Worm (Caenorhabditis elegans) whole organism, young adult: ENCODE data around the gene Y67D8B.5.
A peak's percentile ranks its signal among the peaks of the same experiment; 100 is the strongest.

Experiments
- B0035.1 ChIP-seq: sonication (generic microtip); optimal IDR thresholded peaks from 2 replicates; lab custom pipeline; 2016; ENCODE audit warnings: missing genetic modification characterization, mild to moderate bottlenecking, missing compliant biosample characterization, missing genotype, missing genetic modification reagents
- C06A6.2 ChIP-seq: fragments of 200-800 bp; sonication (Bioruptor generic); conservative IDR thresholded peaks from 2 replicates; pipeline ENCODE4 v1.3.6; 2022; ENCODE audit warnings: missing genetic modification characterization, missing compliant biosample characterization
- C17E4.6 ChIP-seq: fragments of 200-800 bp; sonication (Bioruptor generic); IDR thresholded peaks from 2 replicates; pipeline ENCODE4 v1.3.6; 2022; ENCODE audit warnings: missing genetic modification reagents, missing genetic modification characterization, missing compliant biosample characterization
- F10E7.11 ChIP-seq: sonication (generic microtip); optimal IDR thresholded peaks from 2 replicates; lab custom pipeline; 2017; ENCODE audit warnings: mild to moderate bottlenecking, missing genetic modification characterization, moderate library complexity, missing compliant biosample characterization
- F22D6.2 ChIP-seq: sonication (generic microtip); optimal IDR thresholded peaks from 2 replicates; lab custom pipeline; 2016; ENCODE audit warnings: mild to moderate bottlenecking, missing genetic modification characterization, missing compliant biosample characterization
- F33H1.4 ChIP-seq: fragments of 200-800 bp; sonication (Bioruptor generic); IDR thresholded peaks from 2 replicates; pipeline ENCODE4 v1.3.6; 2022; ENCODE audit warnings: missing genetic modification reagents, missing genetic modification characterization, missing compliant biosample characterization
- F49E8.2 ChIP-seq: sonication (generic microtip); optimal IDR thresholded peaks from 3 replicates; lab custom pipeline; 2017; ENCODE audit warnings: missing genetic modification characterization, mild to moderate bottlenecking, missing compliant biosample characterization, antibody characterized with exemption, moderate library complexity; ENCODE audit not compliant: insufficient read depth
- K12H6.12 ChIP-seq: fragments of 200-800 bp; sonication (Bioruptor generic); optimal IDR thresholded peaks from 2 replicates; lab custom pipeline; 2018; ENCODE audit warnings: mild to moderate bottlenecking, missing genetic modification characterization, missing compliant biosample characterization
- Y53G8AR.9 ChIP-seq: fragments of 200-800 bp; sonication (Bioruptor generic); conservative IDR thresholded peaks from 2 replicates; pipeline ENCODE4 v1.3.6; 2022; ENCODE audit warnings: missing genetic modification reagents, missing genetic modification characterization, missing compliant biosample characterization
- Y56A3A.18 ChIP-seq: fragments of 200-800 bp; sonication (Bioruptor generic); IDR thresholded peaks from 2 replicates; pipeline ENCODE4 v1.3.6; 2022; ENCODE audit warnings: missing genetic modification reagents, missing genetic modification characterization, missing compliant biosample characterization
- Y95B8A.8 ChIP-seq: fragments of 200-800 bp; sonication (Bioruptor generic); IDR thresholded peaks from 2 replicates; pipeline ENCODE4 v1.3.6; 2022; ENCODE audit warnings: missing genetic modification reagents, missing genetic modification characterization, missing compliant biosample characterization
- akir-1 ChIP-seq: fragments of 200-800 bp; sonication (Bioruptor generic); optimal IDR thresholded peaks from 2 replicates; lab custom pipeline; 2018; ENCODE audit warnings: mild to moderate bottlenecking, missing genetic modification characterization, moderate library complexity, missing compliant biosample characterization
- ama-1 ChIP-seq, 3 experiments: fragments of 150-350 bp in 1 of 3; sonication (generic microtip) in 2 of 3; optimal IDR thresholded peaks; 2 replicates each; lab custom pipeline; 2014 to 2018; ENCODE audit warnings: missing biosample characterization in 2 of 3, missing genetic modification characterization in 2 of 3, missing genetic modification reagents in 2 of 3
- aptf-3 ChIP-seq: fragments of 200-800 bp; sonication (Bioruptor generic); IDR thresholded peaks from 2 replicates; pipeline ENCODE4 v1.3.6; 2022; ENCODE audit warnings: missing genetic modification characterization, missing compliant biosample characterization
- athp-1 ChIP-seq: sonication (generic microtip); optimal IDR thresholded peaks from 2 replicates; lab custom pipeline; 2017; ENCODE audit warnings: mild to moderate bottlenecking, missing genetic modification characterization, missing compliant biosample characterization
- attf-3 ChIP-seq: fragments of 200-800 bp; sonication (Bioruptor generic); conservative IDR thresholded peaks from 2 replicates; pipeline ENCODE4 v1.3.6; 2022; ENCODE audit warnings: missing genetic modification reagents, missing genetic modification characterization, missing compliant biosample characterization
- attf-5 ChIP-seq: fragments of 200-800 bp; sonication (Bioruptor generic); optimal IDR thresholded peaks from 2 replicates; lab custom pipeline; 2018; ENCODE audit warnings: mild to moderate bottlenecking, missing genetic modification characterization, missing compliant biosample characterization
- bed-2 ChIP-seq: fragments of 200-800 bp; sonication (Bioruptor generic); IDR thresholded peaks from 2 replicates; pipeline ENCODE4 v1.3.6; 2022; ENCODE audit warnings: missing genetic modification reagents, missing genetic modification characterization, missing compliant biosample characterization
- cebp-1 ChIP-seq, 2 experiments: fragments of 200-800 bp in 1 of 2; sonication (Bioruptor generic) in 1 of 2; sonication (generic microtip) in 1 of 2; IDR thresholded peaks in 1 of 2; optimal IDR thresholded peaks in 1 of 2; 2 replicates each; pipeline versions ENCODE4 v1.3.6 to Lab custom; 2017 to 2022; ENCODE audit warnings: missing compliant biosample characterization in 2 of 2, missing genetic modification characterization in 2 of 2, mild to moderate bottlenecking in 1 of 2, missing genetic modification reagents in 1 of 2, moderate library complexity in 1 of 2
- ceh-27 ChIP-seq: fragments of 200-800 bp; sonication (Bioruptor generic); optimal IDR thresholded peaks from 2 replicates; lab custom pipeline; 2018; ENCODE audit warnings: mild to moderate bottlenecking, missing genetic modification characterization, moderate library complexity, missing compliant biosample characterization
- ceh-91 ChIP-seq: fragments of 200-800 bp; sonication (Bioruptor generic); IDR thresholded peaks from 2 replicates; pipeline ENCODE4 v1.3.6; 2022; ENCODE audit warnings: missing genetic modification reagents, missing genetic modification characterization, missing compliant biosample characterization
- chd-7 ChIP-seq: sonication (generic microtip); optimal IDR thresholded peaks from 2 replicates; lab custom pipeline; 2016; ENCODE audit warnings: mild to moderate bottlenecking, missing genetic modification characterization, moderate library complexity, missing compliant biosample characterization
- dpff-1 ChIP-seq: sonication (generic microtip); optimal IDR thresholded peaks from 2 replicates; lab custom pipeline; 2017; ENCODE audit warnings: mild to moderate bottlenecking, missing genetic modification characterization, missing compliant biosample characterization
- dpl-1 ChIP-seq: fragments of 150-350 bp; optimal IDR thresholded peaks from 2 replicates; lab custom pipeline; 2014; ENCODE audit warnings: missing biosample characterization, missing genetic modification reagents, missing genetic modification characterization
- egrh-3 ChIP-seq: fragments of 200-800 bp; sonication (Bioruptor generic); IDR thresholded peaks from 2 replicates; pipeline ENCODE4 v1.3.6; 2022; ENCODE audit warnings: missing genetic modification reagents, missing genetic modification characterization, missing compliant biosample characterization
- ets-4 ChIP-seq: fragments of 200-800 bp; sonication (Bioruptor generic); optimal IDR thresholded peaks from 2 replicates; lab custom pipeline; 2018; ENCODE audit warnings: mild to moderate bottlenecking, missing genetic modification characterization, missing compliant biosample characterization
- fkh-3 ChIP-seq: sonication (generic microtip); optimal IDR thresholded peaks from 2 replicates; lab custom pipeline; 2016; ENCODE audit warnings: mild to moderate bottlenecking, missing genetic modification characterization, missing compliant biosample characterization
- hlh-12 ChIP-seq: sonication (generic microtip); optimal IDR thresholded peaks from 2 replicates; lab custom pipeline; 2016; ENCODE audit warnings: missing genetic modification characterization, missing compliant biosample characterization
- hlh-26 ChIP-seq: fragments of 200-800 bp; sonication (Bioruptor generic); conservative IDR thresholded peaks from 2 replicates; pipeline ENCODE4 v1.3.6; 2022; ENCODE audit warnings: missing genetic modification reagents, missing genetic modification characterization, missing compliant biosample characterization
- hmg-1.2 ChIP-seq: fragments of 200-800 bp; sonication (Bioruptor generic); IDR thresholded peaks from 2 replicates; pipeline ENCODE4 v1.3.6; 2022; ENCODE audit warnings: missing genetic modification reagents, missing genetic modification characterization, missing compliant biosample characterization
- hmg-20 ChIP-seq: fragments of 200-800 bp; sonication (Bioruptor generic); IDR thresholded peaks from 2 replicates; pipeline ENCODE4 v1.3.6; 2022; ENCODE audit warnings: missing genetic modification reagents, missing genetic modification characterization, missing compliant biosample characterization
- let-526 ChIP-seq: fragments of 200-800 bp; sonication (Bioruptor generic); IDR thresholded peaks from 2 replicates; pipeline ENCODE4 v1.3.6; 2022; ENCODE audit warnings: missing genetic modification reagents, missing genetic modification characterization, missing compliant biosample characterization
- let-607 ChIP-seq, 2 experiments: fragments of 200-800 bp in 1 of 2; sonication (Bioruptor generic) in 1 of 2; sonication (generic microtip) in 1 of 2; optimal IDR thresholded peaks; 2 replicates each; lab custom pipeline; 2016 to 2018; ENCODE audit warnings: mild to moderate bottlenecking in 2 of 2, missing compliant biosample characterization in 2 of 2, missing genetic modification characterization in 2 of 2, moderate library complexity in 2 of 2, missing genotype in 1 of 2
- lin-26 ChIP-seq: fragments of 200-800 bp; sonication (Bioruptor generic); IDR thresholded peaks from 2 replicates; pipeline ENCODE4 v1.3.6; 2022; ENCODE audit warnings: missing genetic modification reagents, missing genetic modification characterization, missing compliant biosample characterization
- madf-10 ChIP-seq: sonication (generic microtip); optimal IDR thresholded peaks from 2 replicates; lab custom pipeline; 2016; ENCODE audit warnings: mild to moderate bottlenecking, missing genetic modification characterization, missing compliant biosample characterization
- madf-6 ChIP-seq: fragments of 200-800 bp; sonication (Bioruptor generic); IDR thresholded peaks from 2 replicates; pipeline ENCODE4 v1.3.6; 2022; ENCODE audit warnings: missing genetic modification reagents, missing genetic modification characterization, missing compliant biosample characterization
- madf-8 ChIP-seq: fragments of 200-800 bp; sonication (Bioruptor generic); conservative IDR thresholded peaks from 2 replicates; pipeline ENCODE4 v1.3.6; 2022; ENCODE audit warnings: missing genetic modification reagents, missing genetic modification characterization, missing compliant biosample characterization
- mcd-1 ChIP-seq: fragments of 200-800 bp; sonication (Bioruptor generic); IDR thresholded peaks from 2 replicates; pipeline ENCODE4 v1.3.6; 2022; ENCODE audit warnings: missing genetic modification reagents, missing genetic modification characterization, missing compliant biosample characterization
- mes-4 ChIP-seq: sonication (generic microtip); optimal IDR thresholded peaks from 2 replicates; lab custom pipeline; 2016; ENCODE audit warnings: missing genotype, missing genetic modification characterization, missing compliant biosample characterization
- rcor-1 ChIP-seq: fragments of 200-800 bp; sonication (Bioruptor generic); IDR thresholded peaks from 2 replicates; pipeline ENCODE4 v1.3.6; 2022; ENCODE audit warnings: missing genetic modification reagents, missing genetic modification characterization, missing compliant biosample characterization
- rec-8 ChIP-seq, 2 experiments: sonication (generic microtip); optimal IDR thresholded peaks; 2 replicates each; lab custom pipeline; 2016; ENCODE audit warnings: mild to moderate bottlenecking in 2 of 2, missing genetic modification characterization in 2 of 2, missing genetic modification reagents in 2 of 2, missing genotype in 2 of 2, missing biosample characterization in 1 of 2, missing compliant biosample characterization in 1 of 2, moderate library complexity in 1 of 2
- repo-1 ChIP-seq: sonication (generic microtip); optimal IDR thresholded peaks from 2 replicates; lab custom pipeline; 2017; ENCODE audit warnings: mild to moderate bottlenecking, missing genetic modification characterization, missing compliant biosample characterization
- tbp1 ChIP-seq: fragments of 200-800 bp; sonication (Bioruptor generic); optimal IDR thresholded peaks from 2 replicates; lab custom pipeline; 2018; ENCODE audit warnings: mild to moderate bottlenecking, missing genetic modification characterization, missing compliant biosample characterization
- ztf-18 ChIP-seq: sonication (generic microtip); optimal IDR thresholded peaks from 2 replicates; lab custom pipeline; 2016; ENCODE audit warnings: missing genotype, mild to moderate bottlenecking, missing genetic modification characterization, missing compliant biosample characterization
- ztf-22 ChIP-seq: fragments of 200-800 bp; sonication (Bioruptor generic); optimal IDR thresholded peaks from 2 replicates; lab custom pipeline; 2018; ENCODE audit warnings: mild to moderate bottlenecking, missing genetic modification characterization, moderate library complexity, missing compliant biosample characterization
- ztf-25 ChIP-seq: fragments of 200-800 bp; sonication (Bioruptor generic); IDR thresholded peaks from 2 replicates; pipeline ENCODE4 v1.3.6; 2022; ENCODE audit warnings: missing genetic modification reagents, missing genetic modification characterization, missing compliant biosample characterization
- ztf-26 ChIP-seq: sonication (generic microtip); optimal IDR thresholded peaks from 2 replicates; lab custom pipeline; 2017; ENCODE audit warnings: missing genetic modification characterization, missing compliant biosample characterization
- ztf-28 ChIP-seq: fragments of 200-800 bp; sonication (Bioruptor generic); IDR thresholded peaks from 2 replicates; pipeline ENCODE4 v1.3.6; 2022; ENCODE audit warnings: missing genetic modification reagents, missing genetic modification characterization, missing compliant biosample characterization

Gene Y67D8B.5

DNA sequence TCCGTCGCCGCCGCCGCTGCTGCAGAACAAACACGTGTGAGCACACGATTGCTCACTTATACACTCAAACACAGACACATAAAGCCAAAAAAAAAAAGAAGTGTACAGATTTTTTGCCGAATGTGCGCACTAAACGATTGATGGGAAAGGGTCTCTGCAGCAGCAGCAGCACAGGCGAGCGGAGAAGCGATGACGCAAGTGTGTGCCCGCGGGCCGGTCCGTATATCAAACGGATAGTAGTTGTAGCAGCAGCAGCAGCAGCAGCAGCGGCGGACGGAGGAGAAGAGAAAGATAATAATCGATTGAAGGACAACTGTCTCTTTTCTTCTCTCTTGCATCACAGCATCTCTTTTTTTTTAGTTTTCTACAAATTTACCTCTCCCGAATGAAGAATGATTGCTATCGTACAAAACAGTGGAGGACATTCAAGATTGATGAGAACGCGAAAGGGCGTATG, 31.3 kb downstream of the Y67D8B.5 start (continued):
- TF ChIP-seq ets-4, result no peak
- TF ChIP-seq attf-5 (GFP tag; lab: Kevin White, UChicago), result no peak
- no peak for TF ChIP-seq Y53G8AR.9 (GFP tag; lab: Robert Waterston, UW)
- TF ChIP-seq B0035.1 (tag; lab: Kevin White, UChicago), result no peak
- no peak for TF ChIP-seq akir-1 (GFP tag; lab: Kevin White, UChicago)
- no peak for TF ChIP-seq dpl-1 (GFP tag; lab: Kevin White, UChicago)
- no peak for TF ChIP-seq aptf-3
- no peak for TF ChIP-seq madf-8
- TF ChIP-seq ztf-25 (GFP tag; lab: Robert Waterston, UW), result no peak
- no peak for TF ChIP-seq hlh-26
- no peak for TF ChIP-seq madf-6 (GFP tag; lab: Robert Waterston, UW)
- no peak for TF ChIP-seq ama-1 (optimal IDR thresholded peaks at IDR 0.05; lab: Kevin White, UChicago)
- TF ChIP-seq ama-1 (GFP tag; optimal IDR thresholded peaks at IDR 0.05; lab: Kevin White, UChicago), result no peak
- TF ChIP-seq ztf-22 (GFP tag; lab: Kevin White, UChicago), result no peak
- no peak for TF ChIP-seq lin-26 (GFP tag; lab: Robert Waterston, UW)
- no peak for TF ChIP-seq bed-2
- TF ChIP-seq Y95B8A.8 (GFP tag; lab: Robert Waterston, UW), result no peak
- TF ChIP-seq mes-4 (tag; lab: Kevin White, UChicago), result no peak
- no peak for TF ChIP-seq cebp-1 (GFP tag; IDR thresholded peaks at IDR 0.05; lab: Robert Waterston, UW)
- TF ChIP-seq cebp-1 (tag; optimal IDR thresholded peaks at IDR 0.05; lab: Kevin White, UChicago), result peak; percentile 45
- TF ChIP-seq ceh-91 (GFP tag; lab: Robert Waterston, UW), result no peak
- TF ChIP-seq chd-7, result no peak
- no peak for TF ChIP-seq repo-1 (tag; lab: Kevin White, UChicago)
- TF ChIP-seq let-526 (GFP tag; lab: Robert Waterston, UW), result no peak
- no peak for TF ChIP-seq athp-1
- TF ChIP-seq hmg-20 (GFP tag; lab: Robert Waterston, UW), result no peak
- TF ChIP-seq K12H6.12 (tag; lab: Kevin White, UChicago), result no peak
- no peak for TF ChIP-seq F22D6.2 (tag; lab: Kevin White, UChicago)
- TF ChIP-seq attf-3 (GFP tag; lab: Robert Waterston, UW), result no peak
- no peak for TF ChIP-seq C06A6.2 (GFP tag; lab: Robert Waterston, UW)
- TF ChIP-seq madf-10 (tag; lab: Kevin White, UChicago), result peak; percentile 28
- no peak for TF ChIP-seq F10E7.11 (tag; lab: Kevin White, UChicago)
- peak; percentile 5 for TF ChIP-seq ztf-26 (tag; lab: Kevin White, UChicago)
- TF ChIP-seq dpff-1 (tag; lab: Kevin White, UChicago), result no peak
- TF ChIP-seq ztf-28 (GFP tag; lab: Robert Waterston, UW), result no peak
- no peak for TF ChIP-seq ztf-18
- TF ChIP-seq C17E4.6 (GFP tag; lab: Robert Waterston, UW), result no peak
- TF ChIP-seq ceh-27 (GFP tag; lab: Kevin White, UChicago), result no peak
- TF ChIP-seq rcor-1 (GFP tag; lab: Robert Waterston, UW), result no peak
- TF ChIP-seq mcd-1 (GFP tag; lab: Robert Waterston, UW), result peak; percentile 39; the same call in 1 of the 2 replicates
- TF ChIP-seq hlh-12, result no peak
- TF ChIP-seq F49E8.2, result no peak
- TF ChIP-seq egrh-3 (GFP tag; lab: Robert Waterston, UW), result peak; percentile 69
- TF ChIP-seq fkh-3 (tag; lab: Kevin White, UChicago), result no peak
- no peak for TF ChIP-seq tbp1 (GFP tag; lab: Kevin White, UChicago)
- TF ChIP-seq rec-8 (tag; optimal IDR thresholded peaks at IDR 0.05; lab: Kevin White, UChicago), result no peak
- TF ChIP-seq let-607 (tag; optimal IDR thresholded peaks at IDR 0.05; lab: Kevin White, UChicago), result peak in 1 of 2 experiments; percentile 35
- TF ChIP-seq hmg-1.2 (GFP tag; lab: Robert Waterston, UW), result no peak
- no peak for TF ChIP-seq Y56A3A.18
- no peak for TF ChIP-seq F33H1.4 (GFP tag; lab: Robert Waterston, UW)
